Worm (Caenorhabditis elegans) whole organism, young adult: ENCODE data around the gene klp-6.

Source experiments
- B0019.2 ChIP-seq: fragments of 200-800 bp; sonication (Bioruptor generic); conservative IDR thresholded peaks from 2 replicates; pipeline ENCODE4 v1.3.6; 2022; ENCODE audit warnings: missing genetic modification reagents, missing genetic modification characterization, missing compliant biosample characterization
- F23B12.7 ChIP-seq: sonication (generic microtip); optimal IDR thresholded peaks from 2 replicates; lab custom pipeline; 2017; ENCODE audit warnings: missing genetic modification characterization, mild to moderate bottlenecking, missing compliant biosample characterization, antibody characterized with exemption, moderate library complexity; ENCODE audit not compliant: insufficient read depth
- F55B11.4 ChIP-seq: sonication (generic microtip); optimal IDR thresholded peaks from 2 replicates; lab custom pipeline; 2016; ENCODE audit warnings: missing compliant biosample characterization, missing genetic modification characterization, borderline replicate concordance; ENCODE audit not compliant: insufficient read depth
- F57A8.1 ChIP-seq: fragments of 200-800 bp; sonication (Bioruptor generic); optimal IDR thresholded peaks from 2 replicates; lab custom pipeline; 2018; ENCODE audit warnings: mild to moderate bottlenecking, missing genetic modification characterization, moderate library complexity, missing compliant biosample characterization
- F57C9.4 ChIP-seq: sonication (generic microtip); optimal IDR thresholded peaks from 2 replicates; lab custom pipeline; 2017; ENCODE audit warnings: mild to moderate bottlenecking, missing genetic modification characterization, missing compliant biosample characterization
- K12H6.12 ChIP-seq: fragments of 200-800 bp; sonication (Bioruptor generic); optimal IDR thresholded peaks from 2 replicates; lab custom pipeline; 2018; ENCODE audit warnings: mild to moderate bottlenecking, missing genetic modification characterization, missing compliant biosample characterization
- T07F8.4 ChIP-seq: sonication (generic microtip); optimal IDR thresholded peaks from 2 replicates; lab custom pipeline; 2016; ENCODE audit warnings: mild to moderate bottlenecking, missing genetic modification characterization, moderate library complexity, missing compliant biosample characterization
- Y53F4B.3 ChIP-seq: fragments of 200-800 bp; sonication (Bioruptor generic); IDR thresholded peaks from 2 replicates; pipeline ENCODE4 v1.3.6; 2022; ENCODE audit warnings: missing genetic modification reagents, missing genetic modification characterization, missing compliant biosample characterization
- Y53G8AR.9 ChIP-seq: fragments of 200-800 bp; sonication (Bioruptor generic); conservative IDR thresholded peaks from 2 replicates; pipeline ENCODE4 v1.3.6; 2022; ENCODE audit warnings: missing genetic modification reagents, missing genetic modification characterization, missing compliant biosample characterization
- akir-1 ChIP-seq: fragments of 200-800 bp; sonication (Bioruptor generic); optimal IDR thresholded peaks from 2 replicates; lab custom pipeline; 2018; ENCODE audit warnings: mild to moderate bottlenecking, missing genetic modification characterization, moderate library complexity, missing compliant biosample characterization
- ama-1 ChIP-seq, 3 experiments: fragments of 150-350 bp in 1 of 3; sonication (generic microtip) in 2 of 3; optimal IDR thresholded peaks; 2 replicates each; lab custom pipeline; 2014 to 2018; ENCODE audit warnings: missing biosample characterization in 2 of 3, missing genetic modification characterization in 2 of 3, missing genetic modification reagents in 2 of 3
- aptf-2 ChIP-seq: fragments of 200-800 bp; sonication (Bioruptor generic); conservative IDR thresholded peaks from 2 replicates; pipeline ENCODE4 v1.3.6; 2022; ENCODE audit warnings: missing genetic modification reagents, missing genetic modification characterization, missing compliant biosample characterization
- attf-3 ChIP-seq: fragments of 200-800 bp; sonication (Bioruptor generic); conservative IDR thresholded peaks from 2 replicates; pipeline ENCODE4 v1.3.6; 2022; ENCODE audit warnings: missing genetic modification reagents, missing genetic modification characterization, missing compliant biosample characterization
- attf-6 ChIP-seq: fragments of 200-800 bp; sonication (Bioruptor generic); IDR thresholded peaks from 2 replicates; pipeline ENCODE4 v1.3.6; 2022; ENCODE audit warnings: missing genetic modification reagents, missing genetic modification characterization, missing compliant biosample characterization
- cebp-2 ChIP-seq: fragments of 200-800 bp; sonication (Bioruptor generic); IDR thresholded peaks from 2 replicates; pipeline ENCODE4 v1.3.6; 2022; ENCODE audit warnings: missing genetic modification characterization, missing compliant biosample characterization
- ceh-27 ChIP-seq: fragments of 200-800 bp; sonication (Bioruptor generic); optimal IDR thresholded peaks from 2 replicates; lab custom pipeline; 2018; ENCODE audit warnings: mild to moderate bottlenecking, missing genetic modification characterization, moderate library complexity, missing compliant biosample characterization
- ceh-40 ChIP-seq: fragments of 200-800 bp; sonication (Bioruptor generic); IDR thresholded peaks from 2 replicates; pipeline ENCODE4 v1.3.6; 2022; ENCODE audit warnings: missing genetic modification characterization, missing compliant biosample characterization
- ceh-58 ChIP-seq: fragments of 200-800 bp; sonication (Bioruptor generic); IDR thresholded peaks from 2 replicates; pipeline ENCODE4 v1.3.6; 2022; ENCODE audit warnings: missing genetic modification characterization, missing compliant biosample characterization
- ceh-79 ChIP-seq: sonication (generic microtip); optimal IDR thresholded peaks from 2 replicates; lab custom pipeline; 2017; ENCODE audit warnings: mild to moderate bottlenecking, missing genetic modification characterization, missing compliant biosample characterization
- ceh-91 ChIP-seq: fragments of 200-800 bp; sonication (Bioruptor generic); IDR thresholded peaks from 2 replicates; pipeline ENCODE4 v1.3.6; 2022; ENCODE audit warnings: missing genetic modification reagents, missing genetic modification characterization, missing compliant biosample characterization
- dox-1 ChIP-seq: fragments of 200-800 bp; sonication (Bioruptor generic); IDR thresholded peaks from 2 replicates; pipeline ENCODE4 v1.3.6; 2022; ENCODE audit warnings: missing genetic modification reagents, missing genetic modification characterization, missing compliant biosample characterization
- egl-44 ChIP-seq: fragments of 200-800 bp; sonication (Bioruptor generic); IDR thresholded peaks from 2 replicates; pipeline ENCODE4 v1.3.6; 2022; ENCODE audit warnings: missing genetic modification reagents, missing genetic modification characterization, missing compliant biosample characterization
- ets-4 ChIP-seq: fragments of 200-800 bp; sonication (Bioruptor generic); optimal IDR thresholded peaks from 2 replicates; lab custom pipeline; 2018; ENCODE audit warnings: mild to moderate bottlenecking, missing genetic modification characterization, missing compliant biosample characterization
- fkh-3 ChIP-seq: sonication (generic microtip); optimal IDR thresholded peaks from 2 replicates; lab custom pipeline; 2016; ENCODE audit warnings: mild to moderate bottlenecking, missing genetic modification characterization, missing compliant biosample characterization
- him-1 ChIP-seq: sonication (generic microtip); optimal IDR thresholded peaks from 2 replicates; lab custom pipeline; 2016; ENCODE audit warnings: missing genotype, missing genetic modification reagents, missing genetic modification characterization, missing compliant biosample characterization
- hlh-12 ChIP-seq: sonication (generic microtip); optimal IDR thresholded peaks from 2 replicates; lab custom pipeline; 2016; ENCODE audit warnings: missing genetic modification characterization, missing compliant biosample characterization
- hlh-26 ChIP-seq: fragments of 200-800 bp; sonication (Bioruptor generic); conservative IDR thresholded peaks from 2 replicates; pipeline ENCODE4 v1.3.6; 2022; ENCODE audit warnings: missing genetic modification reagents, missing genetic modification characterization, missing compliant biosample characterization
- hsf-1 ChIP-seq: fragments of 200-800 bp; sonication (Bioruptor generic); IDR thresholded peaks from 2 replicates; pipeline ENCODE4 v1.3.6; 2022; ENCODE audit warnings: missing genetic modification reagents, missing genetic modification characterization, missing compliant biosample characterization
- lin-40 ChIP-seq: sonication (generic microtip); optimal IDR thresholded peaks from 2 replicates; lab custom pipeline; 2016; ENCODE audit warnings: missing genetic modification characterization, mild to moderate bottlenecking, missing compliant biosample characterization, missing genotype, missing genetic modification reagents
- madf-3 ChIP-seq: fragments of 200-800 bp; sonication (Bioruptor generic); IDR thresholded peaks from 2 replicates; pipeline ENCODE4 v1.3.6; 2022; ENCODE audit warnings: missing genetic modification reagents, missing genetic modification characterization, missing compliant biosample characterization
- madf-6 ChIP-seq: fragments of 200-800 bp; sonication (Bioruptor generic); IDR thresholded peaks from 2 replicates; pipeline ENCODE4 v1.3.6; 2022; ENCODE audit warnings: missing genetic modification reagents, missing genetic modification characterization, missing compliant biosample characterization
- madf-8 ChIP-seq: fragments of 200-800 bp; sonication (Bioruptor generic); conservative IDR thresholded peaks from 2 replicates; pipeline ENCODE4 v1.3.6; 2022; ENCODE audit warnings: missing genetic modification reagents, missing genetic modification characterization, missing compliant biosample characterization
- nhr-120 ChIP-seq: fragments of 200-800 bp; sonication (Bioruptor generic); IDR thresholded peaks from 2 replicates; pipeline ENCODE4 v1.3.6; 2022; ENCODE audit warnings: missing genetic modification characterization, missing compliant biosample characterization
- nhr-179 ChIP-seq: sonication (generic microtip); optimal IDR thresholded peaks from 2 replicates; lab custom pipeline; 2016; ENCODE audit warnings: mild to moderate bottlenecking, missing genetic modification characterization, missing compliant biosample characterization
- nhr-80 ChIP-seq: sonication (generic microtip); optimal IDR thresholded peaks from 2 replicates; lab custom pipeline; 2016; ENCODE audit warnings: missing genetic modification characterization, missing compliant biosample characterization
- nhr-90 ChIP-seq: sonication (generic microtip); optimal IDR thresholded peaks from 2 replicates; lab custom pipeline; 2016; ENCODE audit warnings: missing genotype, mild to moderate bottlenecking, missing genetic modification characterization, missing compliant biosample characterization
- rec-8 ChIP-seq, 2 experiments: sonication (generic microtip); optimal IDR thresholded peaks; 2 replicates each; lab custom pipeline; 2016; ENCODE audit warnings: mild to moderate bottlenecking in 2 of 2, missing genetic modification characterization in 2 of 2, missing genetic modification reagents in 2 of 2, missing genotype in 2 of 2, missing biosample characterization in 1 of 2, missing compliant biosample characterization in 1 of 2, moderate library complexity in 1 of 2
- snpc-1.1 ChIP-seq: sonication (generic microtip); optimal IDR thresholded peaks from 2 replicates; lab custom pipeline; 2017; ENCODE audit warnings: missing genetic modification characterization, mild to moderate bottlenecking, missing compliant biosample characterization, antibody characterized with exemption, moderate library complexity, missing genotype, missing genetic modification reagents; ENCODE audit not compliant: insufficient read depth
- snpc-3.4 ChIP-seq: sonication (generic microtip); optimal IDR thresholded peaks from 2 replicates; lab custom pipeline; 2017; ENCODE audit warnings: missing genetic modification characterization, mild to moderate bottlenecking, missing compliant biosample characterization, antibody characterized with exemption, moderate library complexity, missing genotype, missing genetic modification reagents
- sptf-2 ChIP-seq: fragments of 200-800 bp; sonication (Bioruptor generic); optimal IDR thresholded peaks from 2 replicates; lab custom pipeline; 2018; ENCODE audit warnings: mild to moderate bottlenecking, missing genetic modification characterization, missing compliant biosample characterization
- tlf-1 ChIP-seq: fragments of 200-800 bp; sonication (Bioruptor generic); optimal IDR thresholded peaks from 2 replicates; lab custom pipeline; 2018; ENCODE audit warnings: mild to moderate bottlenecking, missing genetic modification characterization, missing compliant biosample characterization
- unc-62 ChIP-seq: fragments of 150-350 bp; optimal IDR thresholded peaks from 2 replicates; lab custom pipeline; 2014; ENCODE audit warnings: missing biosample characterization, missing genetic modification reagents, missing genetic modification characterization
- ztf-22 ChIP-seq: fragments of 200-800 bp; sonication (Bioruptor generic); optimal IDR thresholded peaks from 2 replicates; lab custom pipeline; 2018; ENCODE audit warnings: mild to moderate bottlenecking, missing genetic modification characterization, moderate library complexity, missing compliant biosample characterization
- ztf-26 ChIP-seq: sonication (generic microtip); optimal IDR thresholded peaks from 2 replicates; lab custom pipeline; 2017; ENCODE audit warnings: missing genetic modification characterization, missing compliant biosample characterization
- ztf-3 ChIP-seq: fragments of 200-800 bp; sonication (Bioruptor generic); optimal IDR thresholded peaks from 2 replicates; lab custom pipeline; 2018; ENCODE audit warnings: mild to moderate bottlenecking, missing genetic modification characterization, missing compliant biosample characterization

The klp-6 gene

ce11 chrIII:5017550-5017949 is 13.2 kb upstream of the klp-6 start, which contains the start of gene larp-1:
Gene larp-1, minus strand, starts transcription at chrIII:5017650.
- TF ChIP-seq cebp-2 (GFP tag; lab: Robert Waterston, UW) (no peak), madf-3 (GFP tag; lab: Robert Waterston, UW) (0 out of 2 replicates have a peak, but pooled peaks have one; percentile 16), tlf-1 (GFP tag; lab: Kevin White, UChicago) (no peak)

- TF ChIP-seq cebp-2 (GFP tag; lab: Robert Waterston, UW) (peak; percentile 81; the same call in 1 of the 2 replicates), F55B11.4 (tag; lab: Kevin White, UChicago) (no peak), akir-1 (GFP tag; lab: Kevin White, UChicago) (peak; percentile 59), rec-8 (tag; optimal IDR thresholded peaks at IDR 0.05; lab: Kevin White, UChicago) (peak; percentile 31 to 60), unc-62 (GFP tag; lab: Kevin White, UChicago) (peak; percentile 17), ceh-58 (no peak), hsf-1 (GFP tag; lab: Robert Waterston, UW) (peak; percentile 90), ztf-3 (peak; percentile 73), attf-3 (GFP tag; lab: Robert Waterston, UW) (peak; percentile 82), fkh-3 (tag; lab: Kevin White, UChicago) (peak; percentile 21), ceh-40 (GFP tag; lab: Robert Waterston, UW) (no peak), K12H6.12 (peak; percentile 97), ceh-27 (GFP tag; lab: Kevin White, UChicago) (peak; percentile 99), ets-4 (GFP tag; lab: Kevin White, UChicago) (peak; percentile 97), nhr-179 (tag; lab: Kevin White, UChicago) (no peak), Y53G8AR.9 (GFP tag; lab: Robert Waterston, UW) (peak; percentile 98), T07F8.4 (tag; lab: Kevin White, UChicago) (peak; percentile 88), F23B12.7 (tag; lab: Kevin White, UChicago) (peak; percentile 98), aptf-2 (GFP tag; lab: Robert Waterston, UW) (peak; percentile 79), F57A8.1 (GFP tag; lab: Kevin White, UChicago) (peak; percentile 80), Y53F4B.3 (peak; percentile 88), hlh-12 (no peak), snpc-1.1 (tag; lab: Kevin White, UChicago) (peak; percentile 81), nhr-90 (tag; lab: Kevin White, UChicago) (peak; percentile 92), ztf-26 (tag; lab: Kevin White, UChicago) (peak; percentile 97), lin-40 (peak; percentile 98), sptf-2 (GFP tag; lab: Kevin White, UChicago) (peak; percentile 91), attf-6 (GFP tag; lab: Robert Waterston, UW) (peak; percentile 83), madf-8 (GFP tag; lab: Robert Waterston, UW) (peak; percentile 89), snpc-3.4 (tag; lab: Kevin White, UChicago) (peak; percentile 96), F57C9.4 (tag; lab: Kevin White, UChicago) (no peak), madf-6 (peak; percentile 97), him-1 (tag; lab: Kevin White, UChicago) (peak; percentile 84), ceh-91 (GFP tag; lab: Robert Waterston, UW) (peak; percentile 93), egl-44 (GFP tag; lab: Robert Waterston, UW) (peak; percentile 96), ceh-79 (tag; lab: Kevin White, UChicago) (peak; percentile 70), ama-1 (optimal IDR thresholded peaks at IDR 0.05; lab: Kevin White, UChicago) (no peak), ama-1 (GFP tag; optimal IDR thresholded peaks at IDR 0.05; lab: Kevin White, UChicago) (peak; percentile 27 to 80), dox-1 (GFP tag; lab: Robert Waterston, UW) (peak; percentile 99), nhr-80 (tag; lab: Kevin White, UChicago) (peak; percentile 99), tlf-1 (GFP tag; lab: Kevin White, UChicago) (peak; percentile 99), hlh-26 (no peak), nhr-120 (GFP tag; lab: Robert Waterston, UW) (no peak), B0019.2 (GFP tag; lab: Robert Waterston, UW) (peak; percentile 91), ztf-22 (GFP tag; lab: Kevin White, UChicago) (peak; percentile 91)
Observed at ce11 chrIII:5018116-5018689, 12.5 kb upstream of the klp-6 start, which contains the start of gene wip-1. Gene wip-1, plus strand, starts transcription at chrIII:5018639.
